Worm (Caenorhabditis elegans) whole organism, early embryonic: ENCODE data around the gene cpna-2.

Experiments
- B0310.2 ChIP-seq: sonication (generic microtip); optimal IDR thresholded peaks from 2 replicates; lab custom pipeline; 2016; ENCODE audit warnings: mild to moderate bottlenecking, missing genetic modification characterization, missing compliant biosample characterization
- F13C5.2 ChIP-seq: sonication (generic microtip); optimal IDR thresholded peaks from 2 replicates; lab custom pipeline; 2017; ENCODE audit warnings: mild to moderate bottlenecking, missing genetic modification characterization, inconsistent platforms, missing compliant biosample characterization
- aly-1 ChIP-seq: sonication (generic microtip); optimal IDR thresholded peaks from 2 replicates; lab custom pipeline; 2016; ENCODE audit warnings: missing genetic modification characterization, missing compliant biosample characterization
- ama-1 ChIP-seq: fragments of 150-350 bp; optimal IDR thresholded peaks from 2 replicates; lab custom pipeline; 2014
- ceh-13 ChIP-seq: fragments of 200-800 bp; sonication (Bioruptor generic); optimal IDR thresholded peaks from 2 replicates; lab custom pipeline; 2018; ENCODE audit warnings: mild to moderate bottlenecking, missing genetic modification characterization, missing compliant biosample characterization
- ceh-36 ChIP-seq: sonication (generic microtip); optimal IDR thresholded peaks from 2 replicates; lab custom pipeline; 2016; ENCODE audit warnings: missing genetic modification characterization, inconsistent platforms, missing compliant biosample characterization
- ets-7 ChIP-seq: sonication (generic microtip); optimal IDR thresholded peaks from 2 replicates; lab custom pipeline; 2016; ENCODE audit warnings: missing genotype, missing genetic modification characterization, missing compliant biosample characterization
- flt-1 ChIP-seq: fragments of 200-800 bp; sonication (Bioruptor generic); IDR thresholded peaks from 2 replicates; pipeline ENCODE4 v1.3.6; 2022; ENCODE audit warnings: missing genetic modification characterization, missing compliant biosample characterization
- hmbx-1 ChIP-seq: sonication (generic microtip); optimal IDR thresholded peaks from 2 replicates; lab custom pipeline; 2016; ENCODE audit warnings: mild to moderate bottlenecking, missing genetic modification characterization, missing compliant biosample characterization
- hmg-4 ChIP-seq: fragments of 200-800 bp; sonication (Bioruptor generic); optimal IDR thresholded peaks from 2 replicates; lab custom pipeline; 2018; ENCODE audit warnings: mild to moderate bottlenecking, missing genetic modification characterization, missing compliant biosample characterization
- hnd-1 ChIP-seq: sonication (generic microtip); optimal IDR thresholded peaks from 2 replicates; lab custom pipeline; 2016; ENCODE audit warnings: missing genetic modification characterization, missing compliant biosample characterization
- pes-1 ChIP-seq: fragments of 200-800 bp; sonication (Bioruptor generic); IDR thresholded peaks from 2 replicates; pipeline ENCODE4 v1.3.6; 2022; ENCODE audit warnings: missing genetic modification reagents, missing genetic modification characterization, missing compliant biosample characterization
- scrt-1 ChIP-seq: fragments of 200-800 bp; sonication (Bioruptor generic); IDR thresholded peaks from 2 replicates; pipeline ENCODE4 v1.3.6; 2022; ENCODE audit warnings: missing genetic modification characterization, missing compliant biosample characterization
- sea-1 ChIP-seq: fragments of 200-800 bp; sonication (Bioruptor generic); conservative IDR thresholded peaks from 2 replicates; pipeline ENCODE4 v1.3.6; 2022; ENCODE audit warnings: missing genetic modification characterization, missing compliant biosample characterization
- tbx-11 ChIP-seq: fragments of 200-800 bp; sonication (Bioruptor generic); IDR thresholded peaks from 2 replicates; pipeline ENCODE4 v1.3.6; 2022; ENCODE audit warnings: missing genetic modification characterization, missing compliant biosample characterization
- tbx-37 ChIP-seq: fragments of 200-800 bp; sonication (Bioruptor generic); conservative IDR thresholded peaks from 2 replicates; pipeline ENCODE4 v1.3.6; 2022; ENCODE audit warnings: missing genetic modification reagents, missing genetic modification characterization, missing compliant biosample characterization
- tra-4 ChIP-seq: sonication (generic microtip); optimal IDR thresholded peaks from 2 replicates; lab custom pipeline; 2017; ENCODE audit warnings: missing genetic modification characterization, missing compliant biosample characterization

Gene cpna-2

ce11 chrII:7718491-7718890 lies 6.2 kb upstream of the cpna-2 start, which contains the start of gene cpna-5:
Gene cpna-5 (minus strand): TSS chrII:7718591.
- TF ChIP-seq pes-1 (GFP tag; lab: Robert Waterston, UW) (no peak), ceh-36 (tag; lab: Kevin White, UChicago) (no peak), aly-1 (tag; lab: Kevin White, UChicago) (no peak), B0310.2 (tag; lab: Kevin White, UChicago) (no peak), tra-4 (tag; lab: Kevin White, UChicago) (no peak), sea-1 (no peak)

ce11 chrII:7719039-7719438 lies 5.7 kb upstream of the cpna-2 start:
- no peak for TF ChIP-seq B0310.2 (tag; lab: Kevin White, UChicago)

- no peak for TF ChIP-seq ets-7
- no peak for TF ChIP-seq aly-1 (tag; lab: Kevin White, UChicago)
- TF ChIP-seq tra-4 (tag; lab: Kevin White, UChicago) = no peak
- no peak for TF ChIP-seq B0310.2 (tag; lab: Kevin White, UChicago)
- TF ChIP-seq ceh-13 = no peak
- no peak for TF ChIP-seq scrt-1 (GFP tag; lab: Robert Waterston, UW)
- no peak for TF ChIP-seq F13C5.2 (tag; lab: Kevin White, UChicago)
- TF ChIP-seq hmg-4 (GFP tag; lab: Kevin White, UChicago) = no peak
- TF ChIP-seq hmbx-1 (tag; lab: Kevin White, UChicago) = no peak
- TF ChIP-seq tbx-37 (GFP tag; lab: Robert Waterston, UW) = no peak
- no peak for TF ChIP-seq hnd-1 (tag; lab: Kevin White, UChicago)
- TF ChIP-seq pes-1 (GFP tag; lab: Robert Waterston, UW) = no peak
- no peak for TF ChIP-seq tbx-11 (GFP tag; lab: Robert Waterston, UW)
- no peak for TF ChIP-seq ama-1 (lab: Kevin White, UChicago)
- TF ChIP-seq ceh-36 (tag; lab: Kevin White, UChicago) = no peak
Observed at ce11 chrII:7720479-7720878, 4.2 kb upstream of the cpna-2 start.

- no peak for TF ChIP-seq scrt-1 (GFP tag; lab: Robert Waterston, UW)
- no peak for TF ChIP-seq tbx-37 (GFP tag; lab: Robert Waterston, UW)
- TF ChIP-seq tbx-11 (GFP tag; lab: Robert Waterston, UW) = no peak
- TF ChIP-seq ceh-13 = no peak
- TF ChIP-seq tra-4 (tag; lab: Kevin White, UChicago) = no peak
- TF ChIP-seq hnd-1 (tag; lab: Kevin White, UChicago) = no peak
- TF ChIP-seq ama-1 (lab: Kevin White, UChicago) = no peak
- TF ChIP-seq B0310.2 (tag; lab: Kevin White, UChicago) = no peak
- TF ChIP-seq ceh-36 (tag; lab: Kevin White, UChicago) = no peak
- TF ChIP-seq aly-1 (tag; lab: Kevin White, UChicago) = no peak
- no peak for TF ChIP-seq flt-1 (GFP tag; lab: Robert Waterston, UW)
- TF ChIP-seq pes-1 (GFP tag; lab: Robert Waterston, UW) = no peak
- no peak for TF ChIP-seq ets-7
- TF ChIP-seq F13C5.2 (tag; lab: Kevin White, UChicago) = no peak
- TF ChIP-seq sea-1 = no peak
- no peak for TF ChIP-seq hmg-4 (GFP tag; lab: Kevin White, UChicago)
- no peak for TF ChIP-seq hmbx-1 (tag; lab: Kevin White, UChicago)
Observed at ce11 chrII:7722784-7723183, 1.9 kb upstream of the cpna-2 start.

ce11 chrII:7736725-7737124 lies 12.0 kb downstream of the cpna-2 start:
- TF ChIP-seq tra-4 (tag; lab: Kevin White, UChicago) = no peak
- TF ChIP-seq tbx-11 (GFP tag; lab: Robert Waterston, UW) = no peak
- TF ChIP-seq pes-1 (GFP tag; lab: Robert Waterston, UW) = no peak

- TF ChIP-seq tra-4 (tag; lab: Kevin White, UChicago) (no peak), flt-1 (GFP tag; lab: Robert Waterston, UW) (no peak), tbx-11 (GFP tag; lab: Robert Waterston, UW) (no peak), aly-1 (tag; lab: Kevin White, UChicago) (no peak), hmg-4 (GFP tag; lab: Kevin White, UChicago) (no peak), scrt-1 (GFP tag; lab: Robert Waterston, UW) (no peak)
Observed at ce11 chrII:7753500-7753899, 28.8 kb downstream of the cpna-2 start, which contains the start of gene trx-1. Gene trx-1 (minus strand): TSS chrII:7753600.

- TF ChIP-seq B0310.2 (tag; lab: Kevin White, UChicago) (no peak), hmg-4 (GFP tag; lab: Kevin White, UChicago) (no peak), sea-1 (no peak)
Observed at ce11 chrII:7755116-7755571, 30.4 kb downstream of the cpna-2 start, which contains the start of the genes B0228.6 and B0228.1. Gene B0228.6 (minus strand): TSS chrII:7755166. Gene B0228.1 (plus strand): TSS chrII:7755343.

ce11 chrII:7756810-7757209 lies 32.1 kb downstream of the cpna-2 start:
- TF ChIP-seq ets-7 = no peak
- peak; percentile 78 for TF ChIP-seq sea-1
- no peak for TF ChIP-seq tra-4 (tag; lab: Kevin White, UChicago)
- no peak for TF ChIP-seq hmg-4 (GFP tag; lab: Kevin White, UChicago)
- TF ChIP-seq hmbx-1 (tag; lab: Kevin White, UChicago) = no peak
- no peak for TF ChIP-seq aly-1 (tag; lab: Kevin White, UChicago)
- TF ChIP-seq B0310.2 (tag; lab: Kevin White, UChicago) = no peak
- TF ChIP-seq hnd-1 (tag; lab: Kevin White, UChicago) = peak; percentile 20
- TF ChIP-seq flt-1 (GFP tag; lab: Robert Waterston, UW) = peak; percentile 52
- TF ChIP-seq ceh-36 (tag; lab: Kevin White, UChicago) = no peak
- TF ChIP-seq pes-1 (GFP tag; lab: Robert Waterston, UW) = no peak
- peak; percentile 50; the same call in 1 of the 2 replicates for TF ChIP-seq tbx-37 (GFP tag; lab: Robert Waterston, UW)
- no peak for TF ChIP-seq ama-1 (lab: Kevin White, UChicago)
- TF ChIP-seq F13C5.2 (tag; lab: Kevin White, UChicago) = no peak
- peak; percentile 69 for TF ChIP-seq scrt-1 (GFP tag; lab: Robert Waterston, UW)
- TF ChIP-seq ceh-13 = peak; percentile 45
- TF ChIP-seq tbx-11 (GFP tag; lab: Robert Waterston, UW) = peak; percentile 64
